Worm (Caenorhabditis elegans) whole organism, L1 larva: ENCODE data around the gene del-2.

ENCODE experiments used
- C16A3.4 ChIP-seq: fragments of 150-350 bp; optimal IDR thresholded peaks from 2 replicates; lab custom pipeline; 2014; ENCODE audit warnings: missing biosample characterization, missing genetic modification characterization
- C34B4.2 ChIP-seq: sonication (generic microtip); optimal IDR thresholded peaks from 2 replicates; lab custom pipeline; 2017; ENCODE audit warnings: mild to moderate bottlenecking, missing genetic modification characterization, missing compliant biosample characterization
- F16B12.6 ChIP-seq: fragments of 150-350 bp; optimal IDR thresholded peaks from 2 replicates; lab custom pipeline; 2014; ENCODE audit warnings: missing biosample characterization, missing genetic modification characterization
- Y116A8C.19 ChIP-seq: sonication (generic microtip); optimal IDR thresholded peaks from 2 replicates; lab custom pipeline; 2016; ENCODE audit warnings: missing compliant biosample characterization, missing genetic modification characterization, borderline replicate concordance
- aha-1 ChIP-seq: fragments of 150-350 bp; optimal IDR thresholded peaks from 2 replicates; lab custom pipeline; 2014; ENCODE audit warnings: missing biosample characterization, missing genetic modification characterization
- alr-1 ChIP-seq: fragments of 200-800 bp; sonication (Bioruptor generic); optimal IDR thresholded peaks from 2 replicates; lab custom pipeline; 2018; ENCODE audit warnings: borderline replicate concordance, mild to moderate bottlenecking, missing genetic modification characterization, missing compliant biosample characterization
- ama-1 ChIP-seq: fragments of 150-350 bp; optimal IDR thresholded peaks from 2 replicates; lab custom pipeline; 2014
- ceh-8 ChIP-seq: fragments of 200-800 bp; sonication (Bioruptor generic); optimal IDR thresholded peaks from 2 replicates; lab custom pipeline; 2018; ENCODE audit warnings: mild to moderate bottlenecking, missing genetic modification characterization, moderate library complexity, missing compliant biosample characterization
- ceh-82 ChIP-seq, 3 experiments: fragments of 150-350 bp in 1 of 3; sonication (generic microtip) in 2 of 3; optimal IDR thresholded peaks; 2 replicates each; lab custom pipeline; 2014 to 2017; ENCODE audit warnings: missing biosample characterization in 3 of 3, missing genetic modification characterization in 3 of 3
- dpl-1 ChIP-seq, 3 experiments: fragments of 150-350 bp in 2 of 3; sonication (generic microtip) in 1 of 3; optimal IDR thresholded peaks; 2 replicates each; lab custom pipeline; 2014 to 2017; ENCODE audit warnings: missing biosample characterization in 3 of 3, missing genetic modification characterization in 3 of 3, missing genetic modification reagents in 3 of 3
- efl-1 ChIP-seq, 4 experiments: fragments of 150-350 bp; optimal IDR thresholded peaks in 3 of 4; peaks in 1 of 4; 1 replicate in 1 of 4; 2 replicates in 3 of 4; lab custom pipeline; 2014; ENCODE audit warnings: missing biosample characterization in 2 of 4, missing genetic modification characterization in 2 of 4, missing genetic modification reagents in 2 of 4
- efl-3 ChIP-seq: fragments of 200-800 bp; sonication (Bioruptor generic); optimal IDR thresholded peaks from 2 replicates; lab custom pipeline; 2018; ENCODE audit warnings: mild to moderate bottlenecking, missing genetic modification characterization, missing compliant biosample characterization
- egl-13 ChIP-seq: sonication (generic microtip); optimal IDR thresholded peaks from 2 replicates; lab custom pipeline; 2016; ENCODE audit warnings: missing genotype, missing genetic modification reagents, missing genetic modification characterization, missing compliant biosample characterization
- egl-27 ChIP-seq, 2 experiments: fragments of 150-350 bp in 1 of 2; sonication (generic microtip); optimal IDR thresholded peaks; 3 replicates each; lab custom pipeline; 2017 to 2018; ENCODE audit warnings: missing biosample characterization in 2 of 2, missing genetic modification characterization in 2 of 2, missing genetic modification reagents in 2 of 2
- ets-5 ChIP-seq: fragments of 200-800 bp; sonication (Bioruptor generic); IDR thresholded peaks from 2 replicates; pipeline ENCODE4 v1.3.6; 2022; ENCODE audit warnings: missing genetic modification characterization, missing compliant biosample characterization
- fkh-10 ChIP-seq: sonication (generic microtip); optimal IDR thresholded peaks from 2 replicates; lab custom pipeline; 2017; ENCODE audit warnings: missing biosample characterization, missing genetic modification reagents, missing genetic modification characterization
- fkh-4 ChIP-seq: sonication (generic microtip); optimal IDR thresholded peaks from 2 replicates; lab custom pipeline; 2016; ENCODE audit warnings: missing compliant biosample characterization, missing genetic modification characterization, borderline replicate concordance
- fkh-8 ChIP-seq: sonication (generic microtip); optimal IDR thresholded peaks from 2 replicates; lab custom pipeline; 2016; ENCODE audit warnings: mild to moderate bottlenecking, missing genetic modification characterization, missing compliant biosample characterization
- grh-1 ChIP-seq: fragments of 200-800 bp; sonication (Bioruptor generic); IDR thresholded peaks from 2 replicates; pipeline ENCODE4 v1.3.6; 2022; ENCODE audit warnings: missing genetic modification reagents, missing genetic modification characterization, missing compliant biosample characterization
- lin-13 ChIP-seq: fragments of 150-350 bp; optimal IDR thresholded peaks from 2 replicates; lab custom pipeline; 2014; ENCODE audit warnings: missing biosample characterization, missing genetic modification reagents, missing genetic modification characterization
- lin-14 ChIP-seq: fragments of 200-800 bp; sonication (Bioruptor generic); optimal IDR thresholded peaks from 2 replicates; lab custom pipeline; 2018; ENCODE audit warnings: mild to moderate bottlenecking, missing genetic modification characterization, moderate library complexity, missing compliant biosample characterization
- lin-15B ChIP-seq: fragments of 150-350 bp; sonication (generic microtip); optimal IDR thresholded peaks from 3 replicates; lab custom pipeline; 2014; ENCODE audit warnings: missing biosample characterization, missing genetic modification characterization
- lin-39 ChIP-seq: fragments of 150-350 bp; optimal IDR thresholded peaks from 2 replicates; lab custom pipeline; 2014; ENCODE audit warnings: missing biosample characterization, missing genetic modification reagents, missing genetic modification characterization
- mab-9 ChIP-seq: fragments of 200-800 bp; sonication (Bioruptor generic); IDR thresholded peaks from 2 replicates; pipeline ENCODE4 v1.3.6; 2022; ENCODE audit warnings: missing genetic modification reagents, missing genetic modification characterization, missing compliant biosample characterization
- mdl-1 ChIP-seq, 2 experiments: fragments of 150-350 bp; optimal IDR thresholded peaks; 2 replicates each; lab custom pipeline; 2014 to 2017; ENCODE audit warnings: missing biosample characterization in 2 of 2, missing genetic modification characterization in 2 of 2, inconsistent platforms in 1 of 2
- mef-2 ChIP-seq: fragments of 150-350 bp; optimal IDR thresholded peaks from 2 replicates; lab custom pipeline; 2014; ENCODE audit warnings: missing biosample characterization, missing genetic modification characterization
- nhr-11 ChIP-seq: fragments of 150-350 bp; optimal IDR thresholded peaks from 2 replicates; lab custom pipeline; 2014; ENCODE audit warnings: missing biosample characterization, missing genetic modification characterization
- nhr-12 ChIP-seq: sonication (generic microtip); optimal IDR thresholded peaks from 2 replicates; lab custom pipeline; 2017; ENCODE audit warnings: missing biosample characterization, missing genetic modification characterization
- nhr-19 ChIP-seq: fragments of 200-800 bp; sonication (Bioruptor generic); conservative IDR thresholded peaks from 2 replicates; pipeline ENCODE4 v1.3.6; 2022; ENCODE audit warnings: missing genetic modification characterization, missing compliant biosample characterization
- nhr-20 ChIP-seq: sonication (generic microtip); optimal IDR thresholded peaks from 2 replicates; lab custom pipeline; 2016; ENCODE audit warnings: mild to moderate bottlenecking, missing genetic modification characterization, missing compliant biosample characterization
- nhr-237 ChIP-seq: fragments of 150-350 bp; optimal IDR thresholded peaks from 2 replicates; lab custom pipeline; 2014; ENCODE audit warnings: missing biosample characterization, missing genetic modification characterization
- nhr-28 ChIP-seq: fragments of 150-350 bp; optimal IDR thresholded peaks from 2 replicates; lab custom pipeline; 2014; ENCODE audit warnings: missing biosample characterization, missing genetic modification characterization
- nhr-76 ChIP-seq: sonication (generic microtip); optimal IDR thresholded peaks from 2 replicates; lab custom pipeline; 2017; ENCODE audit warnings: missing biosample characterization, missing genetic modification characterization
- nhr-77 ChIP-seq: fragments of 150-350 bp; optimal IDR thresholded peaks from 2 replicates; lab custom pipeline; 2014; ENCODE audit warnings: missing biosample characterization, missing genetic modification characterization
- nhr-84 ChIP-seq: sonication (generic microtip); optimal IDR thresholded peaks from 2 replicates; lab custom pipeline; 2017; ENCODE audit warnings: missing biosample characterization, missing genetic modification characterization
- nhr-85 ChIP-seq: sonication (generic microtip); peaks from one replicate; lab custom pipeline; 2016; ENCODE audit warnings: missing genetic modification characterization, inconsistent platforms, missing compliant biosample characterization
- nhr-90 ChIP-seq: sonication (generic microtip); optimal IDR thresholded peaks from 2 replicates; lab custom pipeline; 2016; ENCODE audit warnings: mild to moderate bottlenecking, missing genetic modification characterization, missing compliant biosample characterization; ENCODE audit not compliant: poor library complexity
- pax-3 ChIP-seq: fragments of 200-800 bp; sonication (Bioruptor generic); optimal IDR thresholded peaks from 2 replicates; lab custom pipeline; 2018; ENCODE audit warnings: mild to moderate bottlenecking, missing genetic modification characterization, moderate library complexity, missing compliant biosample characterization
- rnt-1 ChIP-seq: sonication (generic microtip); optimal IDR thresholded peaks from 2 replicates; lab custom pipeline; 2016; ENCODE audit warnings: mild to moderate bottlenecking, missing genetic modification characterization, moderate library complexity, missing compliant biosample characterization
- sup-37 ChIP-seq: fragments of 200-800 bp; sonication (Bioruptor generic); optimal IDR thresholded peaks from 2 replicates; lab custom pipeline; 2018; ENCODE audit warnings: mild to moderate bottlenecking, missing genetic modification characterization, missing compliant biosample characterization
- unc-130 ChIP-seq: fragments of 150-350 bp; optimal IDR thresholded peaks from 2 replicates; lab custom pipeline; 2017; ENCODE audit warnings: missing biosample characterization, missing genetic modification characterization, inconsistent platforms
- unc-30 ChIP-seq: sonication (generic microtip); optimal IDR thresholded peaks from 2 replicates; lab custom pipeline; 2017; ENCODE audit warnings: missing biosample characterization, missing genetic modification characterization
- unc-86 ChIP-seq: sonication (generic microtip); optimal IDR thresholded peaks from 2 replicates; lab custom pipeline; 2016; ENCODE audit warnings: missing genetic modification characterization, missing compliant biosample characterization
- vab-15 ChIP-seq: sonication (generic microtip); optimal IDR thresholded peaks from 2 replicates; lab custom pipeline; 2017; ENCODE audit warnings: missing genotype, mild to moderate bottlenecking, missing genetic modification characterization, missing compliant biosample characterization
- xbp-1 ChIP-seq: sonication (generic microtip); optimal IDR thresholded peaks from 2 replicates; lab custom pipeline; 2016; ENCODE audit warnings: missing genetic modification characterization, missing compliant biosample characterization
- zag-1 ChIP-seq: fragments of 150-350 bp; optimal IDR thresholded peaks from 2 replicates; lab custom pipeline; 2014; ENCODE audit warnings: missing biosample characterization, missing genetic modification characterization
- ztf-4 ChIP-seq: fragments of 150-350 bp; optimal IDR thresholded peaks from 2 replicates; lab custom pipeline; 2014; ENCODE audit warnings: missing biosample characterization, missing genetic modification characterization

del-2 gene

DNA sequence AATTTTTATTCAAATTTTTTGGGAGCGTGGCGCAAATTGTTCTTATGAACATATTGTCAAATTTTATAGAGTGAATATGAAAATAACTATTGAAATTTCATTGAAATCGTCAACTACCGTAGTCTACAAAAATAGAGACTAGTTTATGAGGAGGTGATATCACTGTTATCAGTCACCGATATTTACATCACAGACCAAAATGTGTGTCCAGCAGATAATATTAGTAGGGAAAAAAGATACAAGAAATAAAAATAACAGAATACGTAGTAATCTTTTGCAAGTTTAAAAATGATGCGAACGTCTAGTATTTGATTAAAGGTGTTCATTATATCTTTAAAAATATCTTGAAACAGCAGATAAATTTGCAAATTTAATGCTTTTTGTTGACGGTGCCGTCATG, 37.5 kb upstream of the del-2 start:
- TF ChIP-seq mdl-1 (tag; optimal IDR thresholded peaks at IDR 0.05; lab: Kevin White, UChicago) = no peak
- peak; percentile 30 for TF ChIP-seq nhr-85
- TF ChIP-seq, all 84 proteins: peak for 1

DNA sequence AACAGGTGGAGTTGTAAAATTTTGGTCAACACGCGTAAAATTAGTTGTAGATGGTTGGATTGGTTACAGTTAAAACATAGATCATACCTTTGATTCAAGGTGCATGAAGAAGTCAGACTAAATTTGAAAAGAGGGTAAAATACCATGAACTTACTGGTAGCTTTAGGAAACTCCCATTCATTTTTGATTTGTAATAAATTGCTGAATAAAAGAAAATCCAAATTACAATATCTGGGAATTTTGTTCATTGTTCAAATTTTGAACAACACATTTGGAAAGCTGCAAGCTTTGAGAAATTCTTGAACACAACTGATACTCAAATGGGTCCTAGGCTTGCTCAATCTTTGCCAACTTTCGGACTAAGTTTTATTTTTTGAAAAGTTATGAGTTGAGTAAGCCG, 36.2 kb upstream of the del-2 start:
- no peak for TF ChIP-seq nhr-76 (tag; lab: Kevin White, UChicago)
- no peak for TF ChIP-seq fkh-8 (tag; lab: Kevin White, UChicago)
- no peak for TF ChIP-seq ceh-8 (GFP tag; lab: Kevin White, UChicago)
- no peak for TF ChIP-seq efl-3 (GFP tag; lab: Kevin White, UChicago)
- TF ChIP-seq nhr-84 = no peak
- no peak for TF ChIP-seq alr-1 (tag; lab: Kevin White, UChicago)
- TF ChIP-seq dpl-1 (GFP tag; optimal IDR thresholded peaks at IDR 0.05; lab: Kevin White, UChicago) = no peak
- no peak for TF ChIP-seq mab-9 (GFP tag; lab: Robert Waterston, UW)
- no peak for TF ChIP-seq F16B12.6 (tag; lab: Kevin White, UChicago)
- TF ChIP-seq fkh-10 (GFP tag; lab: Kevin White, UChicago) = no peak
- TF ChIP-seq lin-14 = no peak
- no peak for TF ChIP-seq egl-13 (tag; lab: Kevin White, UChicago)
- TF ChIP-seq ceh-82 (tag; optimal IDR thresholded peaks at IDR 0.05; lab: Kevin White, UChicago) = no peak
- TF ChIP-seq C34B4.2 (tag; lab: Kevin White, UChicago) = no peak
- no peak for TF ChIP-seq ets-5 (GFP tag; lab: Robert Waterston, UW)

- no peak for TF ChIP-seq sup-37 (GFP tag; lab: Kevin White, UChicago)
- no peak for TF ChIP-seq aha-1 (tag; lab: Kevin White, UChicago)
- peak; percentile 65 for TF ChIP-seq unc-86 (tag; lab: Kevin White, UChicago)
- TF ChIP-seq lin-13 (GFP tag; lab: Kevin White, UChicago) = peak; percentile 28
- peak; percentile 49 for TF ChIP-seq nhr-77 (tag; lab: Kevin White, UChicago)
- peak; percentile 87 for TF ChIP-seq nhr-85
- TF ChIP-seq ztf-4 (tag; lab: Kevin White, UChicago) = peak; percentile 41
- no peak for TF ChIP-seq mef-2
- TF ChIP-seq nhr-90 (tag; lab: Kevin White, UChicago) = peak; percentile 55
- TF ChIP-seq nhr-12 (tag; lab: Kevin White, UChicago) = no peak
- TF ChIP-seq egl-13 (tag; lab: Kevin White, UChicago) = peak; percentile 43
- TF ChIP-seq unc-130 = no peak
- TF ChIP-seq mdl-1 (tag; optimal IDR thresholded peaks at IDR 0.05; lab: Kevin White, UChicago) = peak; percentile 94 to 95
- TF ChIP-seq nhr-19 (GFP tag; lab: Robert Waterston, UW) = peak; percentile 55
- TF ChIP-seq Y116A8C.19 (tag; lab: Kevin White, UChicago) = no peak
- no peak for TF ChIP-seq lin-39
- TF ChIP-seq nhr-20 (tag; lab: Kevin White, UChicago) = peak; percentile 96
- peak; percentile 81 for TF ChIP-seq rnt-1 (tag; lab: Kevin White, UChicago)
- peak; percentile 37 for TF ChIP-seq zag-1 (tag; lab: Kevin White, UChicago)
- peak; percentile 62 for TF ChIP-seq xbp-1 (tag; lab: Kevin White, UChicago)
- no peak for TF ChIP-seq unc-30 (tag; lab: Kevin White, UChicago)
- no peak for TF ChIP-seq nhr-76 (tag; lab: Kevin White, UChicago)
- TF ChIP-seq dpl-1 (GFP tag; optimal IDR thresholded peaks at IDR 0.05; lab: Kevin White, UChicago) = peak; percentile 33 to 58 (median 50)
- peak; percentile 1 to 23 for TF ChIP-seq egl-27 (tag; optimal IDR thresholded peaks at IDR 0.05; lab: Kevin White, UChicago)
- TF ChIP-seq nhr-28 (tag; lab: Kevin White, UChicago) = no peak
- TF ChIP-seq vab-15 (tag; lab: Kevin White, UChicago) = no peak
- peak; percentile 65 for TF ChIP-seq nhr-11 (tag; lab: Kevin White, UChicago)
- TF ChIP-seq fkh-4 = no peak
- no peak for TF ChIP-seq ama-1 (lab: Kevin White, UChicago)
- no peak for TF ChIP-seq pax-3 (tag; lab: Kevin White, UChicago)
- peak; percentile 17 for TF ChIP-seq nhr-237 (tag; lab: Kevin White, UChicago)
- TF ChIP-seq grh-1 (GFP tag; lab: Robert Waterston, UW) = 0 out of 2 replicates have a peak, but pooled peaks have one; percentile 31
- no peak for TF ChIP-seq lin-15B (tag; lab: Kevin White, UChicago)
- TF ChIP-seq C16A3.4 (tag; lab: Kevin White, UChicago) = peak; percentile 17
- TF ChIP-seq fkh-8 (tag; lab: Kevin White, UChicago) = peak; percentile 19
- TF ChIP-seq efl-1 (optimal IDR thresholded peaks at IDR 0.05; lab: Kevin White, UChicago) = peak; percentile 59 to 63
- TF ChIP-seq efl-1 (GFP tag; optimal IDR thresholded peaks at IDR 0.05 in 1 of 2; lab: Kevin White, UChicago) = peak; percentile 37 to 78
Observed at ce11 chrIV:9677226-9677992, 35.6 kb upstream of the del-2 start.
